Worm (Caenorhabditis elegans) whole organism, late embryonic: ENCODE data around the gene chtl-1.

Experiments used
- dve-1 ChIP-seq: sonication (generic microtip); optimal IDR thresholded peaks from 2 replicates; lab custom pipeline; 2017; ENCODE audit warnings: antibody characterized with exemption, mild to moderate bottlenecking, missing genetic modification characterization, missing compliant biosample characterization
- eyg-1 ChIP-seq: sonication (generic microtip); optimal IDR thresholded peaks from 2 replicates; lab custom pipeline; 2016; ENCODE audit warnings: missing genotype, missing genetic modification characterization, missing compliant biosample characterization
- mec-3 ChIP-seq: sonication (generic microtip); optimal IDR thresholded peaks from 2 replicates; lab custom pipeline; 2016; ENCODE audit warnings: borderline replicate concordance, missing genetic modification characterization, missing compliant biosample characterization
- sox-2 ChIP-seq: fragments of 200-800 bp; sonication (Bioruptor generic); IDR thresholded peaks from 2 replicates; pipeline ENCODE4 v1.3.6; 2022; ENCODE audit warnings: missing genetic modification reagents, missing genetic modification characterization, missing compliant biosample characterization

- no peak for TF ChIP-seq mec-3 (tag; lab: Kevin White, UChicago)
- no peak for TF ChIP-seq dve-1 (tag; lab: Kevin White, UChicago)
- no peak for TF ChIP-seq eyg-1 (tag; lab: Kevin White, UChicago)
- TF ChIP-seq sox-2 (GFP tag; lab: Robert Waterston, UW) = no peak
Observed at ce11 chrX:5370605-5371004, 6.5 kb upstream of the chtl-1 start.
